Worm (Caenorhabditis elegans): ENCODE data around the gene F28E10.4.

- TF ChIP-seq nhr-71 (tag; optimal IDR thresholded peaks at IDR 0.05): no peak
- TF ChIP-seq pax-3 (tag; optimal IDR thresholded peaks at IDR 0.05): no peak
- TF ChIP-seq snu-23 (GFP tag; optimal IDR thresholded peaks at IDR 0.05): no peak
Measured at ce11 chrIV:4523461-4523860, 43.8 kb downstream of the F28E10.4 start.

Data from whole organism, L1 larva.